Worm (Caenorhabditis elegans): Measurements from ENCODE around the gene H12C20.7.

DNA sequence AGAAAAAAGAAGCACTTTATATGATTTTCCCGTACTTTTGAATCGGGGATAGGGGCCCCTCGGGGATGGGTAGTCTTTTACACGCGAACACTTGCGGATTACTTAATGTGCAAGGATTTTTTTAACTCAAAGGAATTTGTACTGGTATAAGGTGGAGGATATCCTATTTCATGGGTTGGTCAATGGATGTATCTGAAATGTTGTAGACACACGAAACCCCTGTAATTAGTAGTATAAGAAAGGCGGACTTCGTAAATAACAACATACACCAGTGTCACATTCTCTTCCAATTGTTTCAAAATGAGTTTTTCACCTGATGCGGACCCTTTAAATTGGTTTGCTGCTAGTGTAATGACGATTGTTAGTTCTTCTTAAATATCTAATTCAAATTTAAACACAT is 20.6 kb upstream of the H12C20.7 start, which contains the start of gene srx-80:
- TF ChIP-seq B0310.2 (tag; optimal IDR thresholded peaks at IDR 0.05) = no peak
- no peak for TF ChIP-seq F13C5.2 (tag; optimal IDR thresholded peaks at IDR 0.05)
- no peak for TF ChIP-seq sea-1 (GFP tag; conservative IDR thresholded peaks at IDR 0.05)
- no peak for TF ChIP-seq ama-1 (optimal IDR thresholded peaks at IDR 0.05)
- TF ChIP-seq flt-1 (GFP tag; IDR thresholded peaks at IDR 0.05) = no peak
- TF ChIP-seq ceh-36 (tag; optimal IDR thresholded peaks at IDR 0.05) = no peak
- TF ChIP-seq aly-1 (tag; optimal IDR thresholded peaks at IDR 0.05) = no peak
- TF ChIP-seq tra-4 (tag; optimal IDR thresholded peaks at IDR 0.05) = no peak
- no peak for TF ChIP-seq scrt-1 (GFP tag; IDR thresholded peaks at IDR 0.05)
- TF ChIP-seq tbx-11 (GFP tag; IDR thresholded peaks at IDR 0.05) = no peak
